Worm (Caenorhabditis elegans) whole organism, late embryonic: Measurements from ENCODE around the gene rpl-11.1.

Source experiments
- C08G9.2 ChIP-seq: sonication (generic microtip); optimal IDR thresholded peaks from 2 replicates; lab custom pipeline; 2016; ENCODE audit warnings: mild to moderate bottlenecking, missing genetic modification characterization, moderate library complexity, missing compliant biosample characterization
- C38D4.7 ChIP-seq: fragments of 200-800 bp; sonication (Bioruptor generic); optimal IDR thresholded peaks from 2 replicates; lab custom pipeline; 2018; ENCODE audit warnings: mild to moderate bottlenecking, missing genetic modification characterization, moderate library complexity, missing compliant biosample characterization
- K09A11.1 ChIP-seq: sonication (generic microtip); optimal IDR thresholded peaks from 2 replicates; lab custom pipeline; 2017; ENCODE audit warnings: antibody characterized with exemption, mild to moderate bottlenecking, missing genetic modification characterization, missing compliant biosample characterization; ENCODE audit not compliant: insufficient read depth
- T23F11.4 ChIP-seq: fragments of 200-800 bp; sonication (Bioruptor generic); optimal IDR thresholded peaks from 2 replicates; lab custom pipeline; 2018; ENCODE audit warnings: mild to moderate bottlenecking, missing genetic modification characterization, missing compliant biosample characterization
- ahr-1 ChIP-seq: sonication (generic microtip); optimal IDR thresholded peaks from 2 replicates; lab custom pipeline; 2016; ENCODE audit warnings: missing genetic modification characterization, missing compliant biosample characterization
- ceh-14 ChIP-seq: sonication (generic microtip); optimal IDR thresholded peaks from 2 replicates; lab custom pipeline; 2016; ENCODE audit warnings: missing genotype, missing genetic modification characterization, missing compliant biosample characterization
- ceh-2 ChIP-seq: sonication (generic microtip); optimal IDR thresholded peaks from 2 replicates; lab custom pipeline; 2016; ENCODE audit warnings: missing genotype, missing genetic modification characterization, missing compliant biosample characterization
- ceh-22 ChIP-seq: sonication (generic microtip); optimal IDR thresholded peaks from 2 replicates; lab custom pipeline; 2017; ENCODE audit warnings: missing biosample characterization, missing genetic modification characterization
- ceh-30 ChIP-seq: fragments of 150-350 bp; optimal IDR thresholded peaks from 2 replicates; lab custom pipeline; 2014; ENCODE audit warnings: missing biosample characterization, missing genetic modification characterization
- ceh-31 ChIP-seq: sonication (generic microtip); optimal IDR thresholded peaks from 2 replicates; lab custom pipeline; 2016; ENCODE audit warnings: missing genetic modification characterization, missing compliant biosample characterization
- ceh-45 ChIP-seq: fragments of 200-800 bp; sonication (Bioruptor generic); IDR thresholded peaks from 2 replicates; pipeline ENCODE4 v1.3.6; 2022; ENCODE audit warnings: missing genetic modification reagents, missing genetic modification characterization, missing compliant biosample characterization
- ceh-48 ChIP-seq: sonication (generic microtip); optimal IDR thresholded peaks from 2 replicates; lab custom pipeline; 2016; ENCODE audit warnings: missing genetic modification characterization, inconsistent platforms, missing compliant biosample characterization
- che-1 ChIP-seq: sonication (generic microtip); optimal IDR thresholded peaks from 2 replicates; lab custom pipeline; 2016; ENCODE audit warnings: mild to moderate bottlenecking, missing genetic modification characterization, missing compliant biosample characterization
- elt-4 ChIP-seq: sonication (generic microtip); optimal IDR thresholded peaks from 2 replicates; lab custom pipeline; 2016; ENCODE audit warnings: missing genetic modification characterization, missing compliant biosample characterization
- ets-4 ChIP-seq: sonication (generic microtip); optimal IDR thresholded peaks from 2 replicates; lab custom pipeline; 2016; ENCODE audit warnings: missing genetic modification characterization, missing compliant biosample characterization
- eyg-1 ChIP-seq: sonication (generic microtip); optimal IDR thresholded peaks from 2 replicates; lab custom pipeline; 2016; ENCODE audit warnings: missing genotype, missing genetic modification characterization, missing compliant biosample characterization
- fkh-6 ChIP-seq: sonication (generic microtip); optimal IDR thresholded peaks from 2 replicates; lab custom pipeline; 2016; ENCODE audit warnings: missing genetic modification characterization, missing compliant biosample characterization
- gmeb-2 ChIP-seq: sonication (generic microtip); optimal IDR thresholded peaks from 2 replicates; lab custom pipeline; 2016; ENCODE audit warnings: missing genetic modification characterization, inconsistent platforms, missing compliant biosample characterization
- hlh-30 ChIP-seq: sonication (generic microtip); optimal IDR thresholded peaks from 2 replicates; lab custom pipeline; 2017; ENCODE audit warnings: antibody characterized with exemption, missing genetic modification characterization, missing compliant biosample characterization; ENCODE audit not compliant: insufficient read depth
- hlh-8 ChIP-seq: sonication (generic microtip); optimal IDR thresholded peaks from 2 replicates; lab custom pipeline; 2016; ENCODE audit warnings: missing genotype, missing genetic modification characterization, missing compliant biosample characterization
- lim-6 ChIP-seq: sonication (generic microtip); optimal IDR thresholded peaks from 2 replicates; lab custom pipeline; 2016; ENCODE audit warnings: missing genetic modification characterization, missing compliant biosample characterization
- lin-11 ChIP-seq: fragments of 200-800 bp; sonication (Bioruptor generic); optimal IDR thresholded peaks from 2 replicates; lab custom pipeline; 2018; ENCODE audit warnings: mild to moderate bottlenecking, missing genetic modification characterization, missing compliant biosample characterization
- nfya-1 ChIP-seq: sonication (generic microtip); optimal IDR thresholded peaks from 2 replicates; lab custom pipeline; 2017; ENCODE audit warnings: missing genetic modification characterization, mild to moderate bottlenecking, missing compliant biosample characterization, antibody characterized with exemption, moderate library complexity
- nhr-11 ChIP-seq: fragments of 150-350 bp; optimal IDR thresholded peaks from 2 replicates; lab custom pipeline; 2014; ENCODE audit warnings: missing biosample characterization, missing genetic modification characterization
- npax-4 ChIP-seq: sonication (generic microtip); optimal IDR thresholded peaks from 2 replicates; lab custom pipeline; 2016; ENCODE audit warnings: missing genetic modification characterization, missing compliant biosample characterization
- odd-2 ChIP-seq: sonication (generic microtip); optimal IDR thresholded peaks from 2 replicates; lab custom pipeline; 2017; ENCODE audit warnings: antibody characterized with exemption, mild to moderate bottlenecking, missing genetic modification characterization, missing compliant biosample characterization
- pag-3 ChIP-seq: sonication (generic microtip); optimal IDR thresholded peaks from 2 replicates; lab custom pipeline; 2016; ENCODE audit warnings: missing compliant biosample characterization, missing genetic modification characterization, borderline replicate concordance
- pax-1 ChIP-seq: fragments of 150-350 bp; optimal IDR thresholded peaks from 2 replicates; lab custom pipeline; 2014; ENCODE audit warnings: missing biosample characterization, missing genetic modification characterization
- pha-2 ChIP-seq: sonication (generic microtip); optimal IDR thresholded peaks from 2 replicates; lab custom pipeline; 2017; ENCODE audit warnings: mild to moderate bottlenecking, missing genetic modification characterization, missing compliant biosample characterization
- pha-4 ChIP-seq: fragments of 150-350 bp; optimal IDR thresholded peaks from 2 replicates; lab custom pipeline; 2018; ENCODE audit warnings: missing biosample characterization, missing genetic modification reagents, missing genetic modification characterization
- pqm-1 ChIP-seq: sonication (generic microtip); optimal IDR thresholded peaks from 2 replicates; lab custom pipeline; 2016; ENCODE audit warnings: missing genetic modification characterization, missing compliant biosample characterization
- ref-2 ChIP-seq: sonication (generic microtip); optimal IDR thresholded peaks from 2 replicates; lab custom pipeline; 2016; ENCODE audit warnings: missing genetic modification characterization, missing compliant biosample characterization
- sox-2 ChIP-seq: fragments of 200-800 bp; sonication (Bioruptor generic); IDR thresholded peaks from 2 replicates; pipeline ENCODE4 v1.3.6; 2022; ENCODE audit warnings: missing genetic modification reagents, missing genetic modification characterization, missing compliant biosample characterization
- sox-4 ChIP-seq: sonication (generic microtip); optimal IDR thresholded peaks from 2 replicates; lab custom pipeline; 2017; ENCODE audit warnings: mild to moderate bottlenecking, missing genetic modification characterization, inconsistent platforms, missing compliant biosample characterization
- syd-9 ChIP-seq: sonication (generic microtip); optimal IDR thresholded peaks from 2 replicates; lab custom pipeline; 2016; ENCODE audit warnings: mild to moderate bottlenecking, missing genetic modification characterization, moderate library complexity, missing compliant biosample characterization
- ttx-3 ChIP-seq: sonication (generic microtip); optimal IDR thresholded peaks from 2 replicates; lab custom pipeline; 2016; ENCODE audit warnings: missing genetic modification reagents, missing genetic modification characterization, missing compliant biosample characterization
- unc-3 ChIP-seq, 2 experiments: fragments of 200-800 bp in 1 of 2; sonication (Bioruptor generic) in 1 of 2; sonication (generic microtip) in 1 of 2; conservative IDR thresholded peaks in 1 of 2; optimal IDR thresholded peaks in 1 of 2; 2 replicates each; pipeline versions ENCODE4 v1.3.6 to Lab custom; 2016 to 2022; ENCODE audit warnings: missing compliant biosample characterization in 2 of 2, missing genetic modification characterization in 2 of 2, missing genetic modification reagents in 1 of 2
- unc-42 ChIP-seq: sonication (generic microtip); optimal IDR thresholded peaks from 2 replicates; lab custom pipeline; 2016; ENCODE audit warnings: missing genotype, missing genetic modification characterization, missing compliant biosample characterization
- unc-55 ChIP-seq: sonication (generic microtip); optimal IDR thresholded peaks from 2 replicates; lab custom pipeline; 2017; ENCODE audit warnings: missing biosample characterization, missing genetic modification reagents, missing genetic modification characterization
- zip-5 ChIP-seq: sonication (generic microtip); optimal IDR thresholded peaks from 2 replicates; lab custom pipeline; 2016; ENCODE audit warnings: missing genetic modification characterization, missing compliant biosample characterization

The rpl-11.1 gene

DNA sequence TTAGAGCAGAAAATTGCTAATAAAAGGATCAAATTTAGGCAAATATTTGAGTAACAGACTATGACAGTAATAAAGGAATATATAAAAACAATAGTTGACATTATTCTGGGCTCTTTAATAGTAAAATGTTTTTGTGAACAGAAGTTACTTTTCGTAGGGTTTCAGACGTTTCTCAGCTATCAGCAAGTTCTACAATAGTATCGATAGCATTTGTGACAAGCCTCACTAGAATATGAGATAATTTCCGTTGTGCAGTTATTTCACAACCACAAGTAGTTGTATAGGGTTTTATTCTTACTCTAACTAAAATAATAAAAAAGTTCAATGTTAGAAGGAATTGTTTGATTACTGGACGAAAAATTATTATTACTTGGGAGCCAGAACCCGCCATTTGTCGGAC, 39.3 kb downstream of the rpl-11.1 start, which contains the start of gene srbc-68:
TSS of gene srbc-68 (minus strand) at position 101 of the 400 bp plus-strand sequence.
- TF ChIP-seq sox-2 (no peak), che-1 (tag; lab: Kevin White, UChicago) (no peak), npax-4 (tag; lab: Kevin White, UChicago) (no peak), ceh-31 (no peak), syd-9 (no peak), pha-2 (tag; lab: Kevin White, UChicago) (no peak), pqm-1 (no peak), lin-11 (tag; lab: Kevin White, UChicago) (no peak)
- TF ChIP-seq, all 69 proteins: peak for 0

DNA sequence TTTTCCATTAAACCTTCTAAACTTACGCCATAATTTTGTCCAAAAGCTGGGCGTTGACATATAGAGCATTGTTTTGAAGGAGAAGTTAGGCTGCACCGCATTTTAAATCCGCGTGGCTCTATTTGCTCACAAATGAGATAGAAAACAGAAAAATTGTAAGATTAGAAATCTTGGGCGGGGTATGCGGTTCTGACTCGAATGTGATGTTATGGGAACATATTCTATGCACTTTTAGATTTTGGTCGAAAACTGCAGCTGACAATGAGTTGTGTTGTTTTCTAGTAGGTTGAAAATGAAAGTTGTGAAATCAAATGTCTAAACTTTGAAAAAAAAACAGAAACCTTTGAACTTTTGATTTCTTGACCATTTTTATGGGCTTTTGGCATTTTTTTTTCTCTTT, 42.5 kb downstream of the rpl-11.1 start, which contains the start of gene nhr-222:
TSS of gene nhr-222 (minus strand) at position 101 of the 400 bp plus-strand sequence.
- TF ChIP-seq gmeb-2 (tag; lab: Kevin White, UChicago) (no peak), ttx-3 (no peak), pha-4 (tag; lab: Kevin White, UChicago) (no peak), lim-6 (tag; lab: Kevin White, UChicago) (no peak), ceh-45 (GFP tag; lab: Robert Waterston, UW) (no peak), ceh-2 (tag; lab: Kevin White, UChicago) (no peak), nhr-11 (tag; lab: Kevin White, UChicago) (no peak), pqm-1 (no peak), unc-55 (GFP tag; lab: Kevin White, UChicago) (no peak), ref-2 (no peak)

- TF ChIP-seq elt-4 (tag; lab: Kevin White, UChicago), result no peak
- no peak for TF ChIP-seq ets-4 (tag; lab: Kevin White, UChicago)
- no peak for TF ChIP-seq unc-42 (tag; lab: Kevin White, UChicago)
- TF ChIP-seq pqm-1, result no peak
- TF ChIP-seq ceh-14 (tag; lab: Kevin White, UChicago), result no peak
- no peak for TF ChIP-seq nfya-1 (tag; lab: Kevin White, UChicago)
- TF ChIP-seq unc-3 (GFP tag; conservative IDR thresholded peaks at IDR 0.05; lab: Robert Waterston, UW), result no peak
- no peak for TF ChIP-seq unc-3 (tag; optimal IDR thresholded peaks at IDR 0.05; lab: Kevin White, UChicago)
- TF ChIP-seq C38D4.7 (GFP tag; lab: Kevin White, UChicago), result no peak
- no peak for TF ChIP-seq odd-2 (tag; lab: Kevin White, UChicago)
- no peak for TF ChIP-seq K09A11.1 (tag; lab: Kevin White, UChicago)
- TF ChIP-seq pag-3, result no peak
- no peak for TF ChIP-seq ceh-48 (tag; lab: Kevin White, UChicago)
Measured at ce11 chrV:3541117-3541516, 44.7 kb downstream of the rpl-11.1 start, which contains the start of gene srbc-67. TSS of gene srbc-67 (minus strand) at chrV:3541217.

DNA sequence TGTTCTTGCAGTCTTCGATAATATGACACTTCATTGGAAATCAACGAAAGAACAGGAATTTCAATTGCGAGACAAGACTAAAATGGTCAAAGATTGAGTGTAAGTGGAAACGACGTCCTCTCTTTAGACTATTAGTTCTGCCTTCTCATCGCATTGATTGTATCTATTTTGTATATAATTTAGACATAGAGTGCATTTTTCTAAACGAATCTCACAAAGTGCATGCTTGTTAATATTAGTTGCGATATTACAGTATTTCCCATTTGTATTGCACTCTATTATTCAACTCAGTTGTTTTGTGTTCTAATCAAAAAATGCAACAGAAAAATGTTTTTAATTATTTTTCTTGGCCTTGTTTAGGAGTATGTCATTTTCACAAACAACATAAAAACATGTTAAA, 47.6 kb downstream of the rpl-11.1 start, which contains the start of gene nhr-93:
TSS of gene nhr-93 (minus strand) at position 101 of the 400 bp plus-strand sequence.
- TF ChIP-seq K09A11.1 (tag; lab: Kevin White, UChicago) (no peak), pax-1 (no peak), npax-4 (tag; lab: Kevin White, UChicago) (no peak), ceh-48 (tag; lab: Kevin White, UChicago) (no peak), ahr-1 (tag; lab: Kevin White, UChicago) (no peak), sox-4 (tag; lab: Kevin White, UChicago) (no peak), C08G9.2 (no peak), T23F11.4 (GFP tag; lab: Kevin White, UChicago) (no peak), hlh-30 (tag; lab: Kevin White, UChicago) (no peak), ceh-45 (GFP tag; lab: Robert Waterston, UW) (no peak), pha-4 (tag; lab: Kevin White, UChicago) (no peak), fkh-6 (tag; lab: Kevin White, UChicago) (no peak), ceh-22 (no peak), zip-5 (tag; lab: Kevin White, UChicago) (no peak), eyg-1 (tag; lab: Kevin White, UChicago) (no peak), ceh-30 (tag; lab: Kevin White, UChicago) (no peak), hlh-8 (no peak)
